Fruit fly (Drosophila melanogaster) Kc167 (cell line): Measurements from ENCODE around the gene pav.

Source experiments
- Myc ChIP-seq: fragments of >200 bp; optimal IDR thresholded peaks from 2 replicates; lab custom pipeline; 2017; ENCODE audit warnings: missing external identifiers
- Sin3A ChIP-seq: fragments of >200 bp; optimal IDR thresholded peaks from 2 replicates; lab custom pipeline; 2018; ENCODE audit warnings: missing external identifiers
- h ChIP-seq: fragments of >200 bp; optimal IDR thresholded peaks from 3 replicates; lab custom pipeline; 2018; ENCODE audit warnings: missing external identifiers
- insv ChIP-seq: fragments of >200 bp; optimal IDR thresholded peaks from 3 replicates; lab custom pipeline; 2018; ENCODE audit warnings: missing external identifiers
- psq ChIP-seq: fragments of >200 bp; optimal IDR thresholded peaks from 2 replicates; lab custom pipeline; 2017; ENCODE audit warnings: missing external identifiers
- ttk ChIP-seq: sonication (Bioruptor generic); optimal IDR thresholded peaks from 2 replicates; lab custom pipeline; 2017; ENCODE audit warnings: missing external identifiers

Gene pav

dm6 chr3L:4221226-4221770 lies 21.2 kb upstream of the pav start:
- TF ChIP-seq h (lab: Kevin White, UChicago) (no peak), Myc (lab: Kevin White, UChicago) (no peak), insv (lab: Kevin White, UChicago) (no peak), Sin3A (lab: Kevin White, UChicago) (no peak), psq (no peak), ttk (no peak)

- no peak for TF ChIP-seq ttk
- TF ChIP-seq Sin3A (lab: Kevin White, UChicago), result no peak
- no peak for TF ChIP-seq h (lab: Kevin White, UChicago)
- no peak for TF ChIP-seq Myc (lab: Kevin White, UChicago)
- no peak for TF ChIP-seq insv (lab: Kevin White, UChicago)
- no peak for TF ChIP-seq psq
These were observed 20.7 kb upstream of the pav start for dm6 chr3L:4221792-4222191.

dm6 chr3L:4225647-4226470 lies 16.7 kb upstream of the pav start:
- TF ChIP-seq insv (lab: Kevin White, UChicago) (no peak), ttk (no peak), h (lab: Kevin White, UChicago) (no peak), psq (no peak), Sin3A (lab: Kevin White, UChicago) (no peak), Myc (lab: Kevin White, UChicago) (no peak)

DNA sequence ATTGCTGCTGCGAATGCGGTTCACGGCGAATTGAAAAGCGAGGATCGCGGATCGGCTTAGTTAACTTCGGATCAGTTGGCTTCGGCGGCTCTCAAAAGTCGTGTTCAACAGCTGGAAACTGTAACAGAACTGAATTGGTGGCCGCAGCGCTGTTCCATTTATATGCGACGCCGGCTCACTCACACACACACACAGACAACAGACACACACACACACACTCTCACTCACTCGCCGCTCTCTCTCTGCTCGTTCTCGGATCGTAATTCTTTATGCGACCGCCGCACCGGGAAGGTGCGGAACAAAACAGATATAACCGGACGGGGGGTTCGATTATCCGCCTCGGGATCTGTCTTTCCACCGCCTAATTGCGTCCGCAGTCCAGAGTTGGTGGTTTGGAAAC lies 15.4 kb upstream of the pav start, which contains the start of gene CG46460:
Gene CG46460, minus strand, starts transcription at position 139 of the 400 bp plus-strand sequence.
- no peak for TF ChIP-seq ttk
- no peak for TF ChIP-seq h (lab: Kevin White, UChicago)
- no peak for TF ChIP-seq Sin3A (lab: Kevin White, UChicago)
- no peak for TF ChIP-seq insv (lab: Kevin White, UChicago)

- no peak for TF ChIP-seq Myc (lab: Kevin White, UChicago)
- no peak for TF ChIP-seq Sin3A (lab: Kevin White, UChicago)
- no peak for TF ChIP-seq insv (lab: Kevin White, UChicago)
- no peak for TF ChIP-seq psq
- TF ChIP-seq h (lab: Kevin White, UChicago), result no peak
- no peak for TF ChIP-seq ttk
These were observed 14.2 kb upstream of the pav start for dm6 chr3L:4228187-4228836.

- TF ChIP-seq Sin3A (lab: Kevin White, UChicago) (no peak), insv (lab: Kevin White, UChicago) (no peak), ttk (no peak), h (lab: Kevin White, UChicago) (no peak), Myc (lab: Kevin White, UChicago) (no peak), psq (no peak)
These were observed 13.1 kb upstream of the pav start for dm6 chr3L:4229365-4229967.

DNA sequence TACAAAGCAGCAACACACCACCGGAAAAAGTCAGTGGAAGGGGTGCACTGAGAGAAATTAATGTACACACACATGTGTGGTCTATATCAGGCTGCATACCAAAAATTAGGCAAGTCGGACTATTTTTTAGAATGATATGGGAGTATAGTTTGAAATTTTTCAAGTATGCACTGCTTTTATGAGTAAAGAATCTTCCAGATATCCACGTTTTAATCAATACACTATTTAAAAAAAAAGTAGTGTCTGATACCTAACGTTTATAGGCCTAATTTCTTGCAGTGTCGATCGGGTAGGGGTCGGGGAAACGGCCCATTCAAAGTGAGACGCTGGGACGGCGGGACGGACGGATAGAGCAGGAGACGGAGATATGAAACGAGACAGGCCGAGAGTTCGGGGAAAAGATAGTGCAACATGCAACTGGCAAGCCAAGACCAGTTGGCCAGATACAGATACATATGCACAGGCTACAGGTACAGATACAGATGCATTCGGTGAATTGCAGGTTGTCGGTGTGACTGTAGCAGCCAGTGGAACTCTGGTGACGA lies 12.1 kb upstream of the pav start:
- TF ChIP-seq psq (no peak), Sin3A (lab: Kevin White, UChicago) (no peak), Myc (lab: Kevin White, UChicago) (no peak), ttk (no peak), insv (lab: Kevin White, UChicago) (no peak), h (lab: Kevin White, UChicago) (no peak)

dm6 chr3L:4231401-4232014 lies 11.0 kb upstream of the pav start:
- TF ChIP-seq insv (lab: Kevin White, UChicago) (no peak), ttk (no peak), h (lab: Kevin White, UChicago) (no peak), psq (no peak), Myc (lab: Kevin White, UChicago) (no peak), Sin3A (lab: Kevin White, UChicago) (no peak)

DNA sequence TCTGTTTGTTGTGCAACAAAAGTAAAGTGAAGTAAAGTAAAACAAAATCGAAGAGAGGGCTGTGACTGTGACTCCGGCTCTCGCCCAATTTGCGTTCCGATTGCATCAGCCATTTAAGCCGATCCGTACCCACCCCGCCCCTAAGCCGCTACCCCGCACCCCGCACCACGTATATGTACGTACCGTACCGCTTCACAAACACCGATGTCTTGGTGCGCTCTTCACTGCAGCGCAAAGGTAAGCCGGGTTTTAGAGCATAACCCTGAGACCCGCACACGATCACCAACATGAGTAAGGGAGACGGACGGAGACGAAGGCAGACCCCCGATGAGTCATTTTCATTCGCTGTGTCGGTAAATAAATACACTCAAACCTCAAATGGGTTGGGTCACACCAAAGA lies 10.3 kb upstream of the pav start:
- TF ChIP-seq insv (lab: Kevin White, UChicago) (no peak), ttk (no peak), Myc (lab: Kevin White, UChicago) (no peak), psq (no peak)

dm6 chr3L:4232724-4233367 lies 9.7 kb upstream of the pav start:
- no peak for TF ChIP-seq Myc (lab: Kevin White, UChicago)
- no peak for TF ChIP-seq ttk
- TF ChIP-seq insv (lab: Kevin White, UChicago), result no peak
- TF ChIP-seq Sin3A (lab: Kevin White, UChicago), result no peak
- TF ChIP-seq psq, result no peak
- no peak for TF ChIP-seq h (lab: Kevin White, UChicago)
